Worm (Caenorhabditis elegans) whole organism, L4/young adult: Measurements from ENCODE around the gene F54D12.8.

Experiments used
- W03F9.2 ChIP-seq: fragments of 150-350 bp; optimal IDR thresholded peaks from 2 replicates; lab custom pipeline; 2014; ENCODE audit warnings: missing biosample characterization, missing genetic modification characterization
- dao-5 ChIP-seq: sonication (generic microtip); optimal IDR thresholded peaks from 2 replicates; lab custom pipeline; 2016; ENCODE audit warnings: missing genotype, missing genetic modification characterization, moderate library complexity, missing compliant biosample characterization
- him-1 ChIP-seq: sonication (generic microtip); optimal IDR thresholded peaks from 2 replicates; lab custom pipeline; 2016; ENCODE audit warnings: missing genotype, missing genetic modification reagents, missing genetic modification characterization, missing compliant biosample characterization

F54D12.8 gene

ce11 chrII:1402167-1402619, 4.4 kb upstream of the F54D12.8 start, which contains the start of gene Y51H7C.7:
Gene Y51H7C.7 (plus strand): TSS chrII:1402569.
- TF ChIP-seq dao-5 (tag; lab: Kevin White, UChicago) (no peak), him-1 (tag; lab: Kevin White, UChicago) (no peak), W03F9.2 (tag; lab: Kevin White, UChicago) (no peak)

ce11 chrII:1401474-1401873, 3.6 kb upstream of the F54D12.8 start, which contains the start of gene Y51H7C.8:
Gene Y51H7C.8 (plus strand): TSS chrII:1401774.
- TF ChIP-seq him-1 (tag; lab: Kevin White, UChicago) (no peak), dao-5 (tag; lab: Kevin White, UChicago) (no peak)

- no peak for TF ChIP-seq W03F9.2 (tag; lab: Kevin White, UChicago)
- no peak for TF ChIP-seq him-1 (tag; lab: Kevin White, UChicago)
- TF ChIP-seq dao-5 (tag; lab: Kevin White, UChicago), result no peak
These were observed 2.3 kb upstream of the F54D12.8 start, which contains the start of gene F54D12.1 for ce11 chrII:1400105-1400504. Gene F54D12.1 (plus strand): TSS chrII:1400405.

- no peak for TF ChIP-seq dao-5 (tag; lab: Kevin White, UChicago)
- no peak for TF ChIP-seq him-1 (tag; lab: Kevin White, UChicago)
- no peak for TF ChIP-seq W03F9.2 (tag; lab: Kevin White, UChicago)
These were observed 558 bp upstream of the F54D12.8 start, which contains the start of gene F54D12.2 for ce11 chrII:1398396-1398795. Gene F54D12.2 (plus strand): TSS chrII:1398696.

- TF ChIP-seq W03F9.2 (tag; lab: Kevin White, UChicago) (no peak), dao-5 (tag; lab: Kevin White, UChicago) (no peak), him-1 (tag; lab: Kevin White, UChicago) (no peak)
These were observed 11.4 kb downstream of the F54D12.8 start, which contains the start of gene aat-7 for ce11 chrII:1386478-1386877. Gene aat-7 (plus strand): TSS chrII:1386870.

ce11 chrII:1385280-1385679, 12.6 kb downstream of the F54D12.8 start, which contains the start of gene F54D12.7:
Gene F54D12.7 (minus strand): TSS chrII:1385380.
- no peak for TF ChIP-seq dao-5 (tag; lab: Kevin White, UChicago)
- TF ChIP-seq him-1 (tag; lab: Kevin White, UChicago), result no peak
- TF ChIP-seq W03F9.2 (tag; lab: Kevin White, UChicago), result no peak

- TF ChIP-seq him-1 (tag; lab: Kevin White, UChicago), result no peak
These were observed 16.2 kb downstream of the F54D12.8 start, which contains the start of gene F54D12.9 for ce11 chrII:1381618-1382017. Gene F54D12.9 (minus strand): TSS chrII:1381718.

- no peak for TF ChIP-seq him-1 (tag; lab: Kevin White, UChicago)
- TF ChIP-seq W03F9.2 (tag; lab: Kevin White, UChicago), result no peak
- TF ChIP-seq dao-5 (tag; lab: Kevin White, UChicago), result no peak
These were observed 19.6 kb downstream of the F54D12.8 start, which contains the start of gene F54D12.10 for ce11 chrII:1378259-1378658. Gene F54D12.10 (minus strand): TSS chrII:1378359.

- TF ChIP-seq W03F9.2 (tag; lab: Kevin White, UChicago), result no peak
- no peak for TF ChIP-seq him-1 (tag; lab: Kevin White, UChicago)
- TF ChIP-seq dao-5 (tag; lab: Kevin White, UChicago), result no peak
These were observed 21.0 kb downstream of the F54D12.8 start for ce11 chrII:1376795-1377194.

- no peak for TF ChIP-seq dao-5 (tag; lab: Kevin White, UChicago)
- no peak for TF ChIP-seq W03F9.2 (tag; lab: Kevin White, UChicago)
- TF ChIP-seq him-1 (tag; lab: Kevin White, UChicago), result no peak
These were observed 22.2 kb downstream of the F54D12.8 start for ce11 chrII:1375627-1376026.

- TF ChIP-seq him-1 (tag; lab: Kevin White, UChicago), result no peak
- TF ChIP-seq dao-5 (tag; lab: Kevin White, UChicago), result no peak
- TF ChIP-seq W03F9.2 (tag; lab: Kevin White, UChicago), result no peak
These were observed 22.9 kb downstream of the F54D12.8 start, which contains the start of gene rog-1 for ce11 chrII:1374889-1375288. Gene rog-1 (minus strand): TSS chrII:1374989.

- TF ChIP-seq W03F9.2 (tag; lab: Kevin White, UChicago) (no peak), him-1 (tag; lab: Kevin White, UChicago) (no peak), dao-5 (tag; lab: Kevin White, UChicago) (no peak)
These were observed 23.4 kb downstream of the F54D12.8 start for ce11 chrII:1374486-1374885.

ce11 chrII:1372966-1373365, 24.9 kb downstream of the F54D12.8 start:
- no peak for TF ChIP-seq him-1 (tag; lab: Kevin White, UChicago)
- no peak for TF ChIP-seq W03F9.2 (tag; lab: Kevin White, UChicago)
- TF ChIP-seq dao-5 (tag; lab: Kevin White, UChicago), result no peak

ce11 chrII:1372138-1372537, 25.7 kb downstream of the F54D12.8 start:
- no peak for TF ChIP-seq him-1 (tag; lab: Kevin White, UChicago)
- TF ChIP-seq W03F9.2 (tag; lab: Kevin White, UChicago), result no peak
- TF ChIP-seq dao-5 (tag; lab: Kevin White, UChicago), result no peak
